Fruit fly (Drosophila melanogaster) whole organism, adult: ENCODE results near the gene spz.

Source experiments
- Hr96 ChIP-seq: fragments of 200-800 bp; sonication (Bioruptor generic); optimal IDR thresholded peaks from 2 replicates; lab custom pipeline; 2016; ENCODE audit warnings: missing biosample characterization, missing genetic modification characterization
- bab1 ChIP-seq: fragments of 200-800 bp; sonication (Bioruptor generic); optimal IDR thresholded peaks from 3 replicates; lab custom pipeline; 2019; ENCODE audit warnings: missing biosample characterization, mild to moderate bottlenecking, missing genetic modification characterization, moderate library complexity

DNA sequence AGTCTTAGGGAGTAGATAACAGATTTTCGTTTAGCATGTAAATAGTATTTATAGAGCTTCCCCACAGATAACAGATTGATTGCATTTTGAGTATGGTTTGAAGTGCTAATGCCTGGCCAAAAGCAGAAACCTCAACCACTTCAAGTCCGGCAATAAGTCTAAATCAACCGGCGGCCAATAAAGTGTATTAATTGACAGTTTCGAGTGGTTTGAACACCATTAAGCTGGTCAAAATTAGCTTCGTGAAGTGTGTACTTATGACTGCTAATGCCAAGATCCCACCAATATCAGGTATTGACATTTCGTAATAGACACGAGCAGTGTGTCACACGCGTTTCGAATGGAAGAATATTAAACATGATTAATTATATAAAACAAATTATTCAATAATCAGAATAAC, 35.6 kb upstream of the spz start:
- TF ChIP-seq bab1 (no peak), Hr96 (GFP tag; lab: Kevin White, UChicago) (no peak)
